Worm (Caenorhabditis elegans) whole organism, L1 larva: ENCODE data around the gene nspb-9.

Experiments
- ama-1 ChIP-seq: fragments of 150-350 bp; optimal IDR thresholded peaks from 2 replicates; lab custom pipeline; 2014
- elt-3 ChIP-seq, 6 experiments: fragments of 150-350 bp in 1 of 6; sonication (generic microtip); optimal IDR thresholded peaks; 2 replicates each; lab custom pipeline; 2017 to 2018; ENCODE audit warnings: missing biosample characterization in 6 of 6, missing genetic modification characterization in 6 of 6, inconsistent platforms in 1 of 6
- lsy-2 ChIP-seq, 2 experiments: fragments of 150-350 bp; optimal IDR thresholded peaks; 2 replicates each; lab custom pipeline; 2014; ENCODE audit warnings: missing biosample characterization in 2 of 2, missing genetic modification characterization in 2 of 2
- nhr-90 ChIP-seq: sonication (generic microtip); optimal IDR thresholded peaks from 2 replicates; lab custom pipeline; 2016; ENCODE audit warnings: mild to moderate bottlenecking, missing genetic modification characterization, missing compliant biosample characterization; ENCODE audit not compliant: poor library complexity

DNA sequence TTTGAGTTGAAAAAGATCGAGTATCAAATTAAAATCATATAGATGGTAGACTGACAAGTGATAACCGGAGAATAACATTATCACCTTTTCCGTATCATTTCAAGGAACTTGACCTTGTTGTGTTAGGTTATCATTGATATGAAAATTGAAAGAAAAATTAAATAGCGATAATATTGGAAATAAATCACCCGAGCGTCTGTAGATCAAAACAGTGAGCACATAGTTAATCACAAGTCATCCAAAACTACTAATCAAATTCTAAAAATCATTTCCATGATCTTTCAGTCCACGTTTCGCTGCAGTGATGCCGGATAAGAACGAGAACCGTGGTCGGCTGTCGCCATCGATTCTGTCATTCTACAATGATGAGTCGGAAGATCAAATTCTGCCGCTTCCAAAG, 39.1 kb downstream of the nspb-9 start:
- TF ChIP-seq ama-1 (lab: Kevin White, UChicago) (no peak), lsy-2 (tag; optimal IDR thresholded peaks at IDR 0.05; lab: Kevin White, UChicago) (no peak), nhr-90 (no peak), elt-3 (tag; optimal IDR thresholded peaks at IDR 0.05; lab: Kevin White, UChicago) (peak in 1 of 6 experiments; percentile 13)
